Worm (Caenorhabditis elegans) whole organism, mixed stage, embryonic: ENCODE data around the gene ZK563.2.

Experiments
- bed-3 ChIP-seq: fragments of 200-800 bp; sonication (Bioruptor generic); optimal IDR thresholded peaks from 3 replicates; lab custom pipeline; 2018; ENCODE audit warnings: mild to moderate bottlenecking, missing genetic modification characterization, moderate library complexity, missing compliant biosample characterization
- ceh-39 ChIP-seq: fragments of 150-350 bp; optimal IDR thresholded peaks from 2 replicates; lab custom pipeline; 2014; ENCODE audit warnings: missing biosample characterization, missing genetic modification characterization
- ceh-83 ChIP-seq: fragments of 200-800 bp; sonication (Bioruptor generic); optimal IDR thresholded peaks from 2 replicates; lab custom pipeline; 2018; ENCODE audit warnings: mild to moderate bottlenecking, missing genetic modification characterization, missing compliant biosample characterization
- lin-32 ChIP-seq: fragments of 200-800 bp; sonication (Bioruptor generic); optimal IDR thresholded peaks from 2 replicates; lab custom pipeline; 2018; ENCODE audit warnings: mild to moderate bottlenecking, missing genetic modification characterization, missing compliant biosample characterization
- nhr-237 ChIP-seq: fragments of 150-350 bp; optimal IDR thresholded peaks from 2 replicates; lab custom pipeline; 2014; ENCODE audit warnings: missing biosample characterization, missing genetic modification characterization
- nhr-28 ChIP-seq: fragments of 150-350 bp; optimal IDR thresholded peaks from 2 replicates; lab custom pipeline; 2014; ENCODE audit warnings: missing biosample characterization, missing genetic modification characterization
- nhr-76 ChIP-seq: sonication (generic microtip); optimal IDR thresholded peaks from 2 replicates; lab custom pipeline; 2017; ENCODE audit warnings: missing biosample characterization, missing genetic modification characterization
- snpc-4 ChIP-seq: fragments of 150-350 bp; optimal IDR thresholded peaks from 2 replicates; lab custom pipeline; 2014; ENCODE audit warnings: missing biosample characterization, missing genetic modification characterization
- unc-39 ChIP-seq: fragments of 150-350 bp; optimal IDR thresholded peaks from 2 replicates; lab custom pipeline; 2014; ENCODE audit warnings: missing biosample characterization, missing genetic modification characterization
- zip-8 ChIP-seq: fragments of 150-350 bp; optimal IDR thresholded peaks from 2 replicates; lab custom pipeline; 2014; ENCODE audit warnings: missing biosample characterization, missing genetic modification characterization

The ZK563.2 gene

DNA sequence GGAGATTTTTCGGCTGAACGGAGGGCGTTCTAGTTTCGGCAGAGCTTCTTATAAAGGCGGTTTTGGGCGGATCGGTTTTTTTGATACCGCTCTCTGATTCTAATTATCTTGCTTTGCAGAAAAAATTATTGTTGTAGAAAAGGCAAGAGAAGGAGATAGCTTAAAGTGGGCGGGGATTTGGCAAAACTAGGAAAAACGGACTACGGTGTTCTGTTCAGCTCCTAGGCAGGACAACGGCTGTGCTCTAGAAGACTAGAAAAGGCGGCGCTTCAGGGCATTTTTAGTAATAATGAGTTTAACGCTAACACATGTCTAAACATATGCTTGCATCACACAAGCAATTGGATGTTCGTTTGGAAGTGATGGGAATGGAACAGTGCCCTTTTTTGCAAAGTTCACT, 50.3 kb downstream of the ZK563.2 start, which contains the start of gene C04F6.7:
Gene C04F6.7 (minus strand): TSS at position 101 of the 400 bp plus-strand sequence.
- TF ChIP-seq snpc-4, result no peak
- no peak for TF ChIP-seq lin-32 (GFP tag; lab: Kevin White, UChicago)
- no peak for TF ChIP-seq ceh-39 (tag; lab: Kevin White, UChicago)
- TF ChIP-seq bed-3 (GFP tag; lab: Kevin White, UChicago), result no peak
- TF ChIP-seq nhr-76, result no peak
- no peak for TF ChIP-seq ceh-83 (GFP tag; lab: Kevin White, UChicago)
- TF ChIP-seq nhr-28 (tag; lab: Kevin White, UChicago), result no peak
- no peak for TF ChIP-seq nhr-237 (tag; lab: Kevin White, UChicago)
- no peak for TF ChIP-seq zip-8 (tag; lab: Kevin White, UChicago)
- no peak for TF ChIP-seq unc-39
- TF ChIP-seq, all 35 proteins: peak for 0
